Worm (Caenorhabditis elegans) whole organism, dauer: ENCODE data around the gene pfd-4.
"Not testable (repeated sequence)": the region's sequence is repeated elsewhere in the genome, so short reads cannot be mapped to it uniquely, and the experiment has no call there.

Experiments
- unc-62 ChIP-seq: sonication (generic microtip); optimal IDR thresholded peaks from 2 replicates; lab custom pipeline; 2017; ENCODE audit warnings: missing biosample characterization, missing genetic modification reagents, missing genetic modification characterization

pfd-4 gene

DNA sequence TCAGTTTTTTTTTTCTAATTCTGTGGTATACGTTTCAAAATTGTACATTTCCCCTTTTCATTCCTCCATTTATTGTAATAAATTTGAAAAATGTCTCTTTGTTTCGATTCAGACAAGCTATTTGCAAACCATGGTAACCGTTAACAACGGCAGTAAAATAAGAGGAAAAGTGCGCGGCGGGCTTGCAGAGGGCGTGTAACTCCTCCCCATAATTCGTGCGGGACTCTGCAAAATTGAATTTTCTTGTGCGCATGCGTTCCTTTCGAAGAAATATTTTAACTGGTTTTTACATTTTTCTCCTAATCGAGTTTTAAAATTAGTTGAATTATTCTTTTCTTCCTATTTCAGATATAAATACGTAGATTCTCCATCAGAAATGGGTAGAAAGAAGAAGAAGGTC is 4.4 kb upstream of the pfd-4 start, which contains the start of gene znf-207:
znf-207 (plus strand) TSS at position 349 of the 400 bp plus-strand sequence.
- no peak for TF ChIP-seq unc-62

DNA sequence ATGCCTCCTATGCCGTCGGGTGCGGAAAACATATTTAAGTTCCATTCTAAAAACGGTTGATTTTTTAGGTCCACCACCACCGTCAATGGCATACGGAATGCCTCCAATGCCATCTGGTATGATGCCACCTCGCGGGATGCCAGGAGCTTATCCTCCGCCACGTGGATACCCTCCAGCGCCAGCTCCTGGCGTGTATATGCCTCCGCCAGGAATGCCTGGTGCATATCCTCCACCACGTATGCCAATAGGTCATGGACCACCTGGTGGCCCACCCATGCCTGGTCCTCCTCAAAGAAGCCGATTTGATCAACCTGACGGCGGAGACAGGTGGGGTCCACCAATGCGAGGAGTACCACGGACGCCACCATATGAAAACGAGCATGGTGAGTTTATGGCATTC is 3.5 kb upstream of the pfd-4 start:
- TF ChIP-seq unc-62: no peak

DNA sequence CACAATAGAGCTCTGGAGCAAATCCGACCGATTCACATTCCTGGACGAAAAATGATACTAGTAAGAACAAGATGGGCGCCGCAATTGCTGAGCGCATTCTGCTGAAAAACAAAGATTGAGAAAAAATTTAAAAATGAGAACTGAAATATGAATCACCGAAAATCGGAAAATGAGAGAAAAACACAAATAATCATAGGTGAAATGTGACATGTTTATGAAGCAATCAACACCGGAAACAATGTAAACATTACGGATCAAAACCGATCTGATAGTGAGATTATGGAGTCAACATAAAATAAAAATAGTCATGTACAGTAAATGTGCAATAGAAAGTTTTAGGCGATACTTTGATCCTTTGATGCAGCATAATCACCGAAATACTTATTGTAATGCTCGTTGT is 1.1 kb upstream of the pfd-4 start, which contains the start of gene dnj-2:
dnj-2 (minus strand) TSS at position 101 of the 400 bp plus-strand sequence.
- no peak for TF ChIP-seq unc-62

DNA sequence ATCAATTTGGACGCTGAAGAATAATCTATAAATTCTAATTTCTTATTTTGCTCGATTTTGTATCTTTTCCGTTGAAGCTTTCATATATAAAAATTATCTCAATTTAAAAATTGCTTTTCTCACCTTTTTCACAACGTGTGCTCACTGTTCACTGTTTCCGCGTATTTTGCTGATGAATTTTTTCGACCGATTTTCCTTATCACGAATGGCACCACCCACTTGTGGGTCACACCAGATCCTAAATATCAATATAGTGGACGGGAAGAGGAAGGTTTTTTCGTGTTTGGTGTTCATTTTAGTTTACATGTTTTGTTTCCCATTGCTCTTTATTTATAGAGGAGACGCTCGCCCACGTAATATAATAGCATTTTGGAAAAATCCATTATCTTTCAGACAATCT is 681 bp downstream of the pfd-4 start:
- TF ChIP-seq unc-62: no peak

DNA sequence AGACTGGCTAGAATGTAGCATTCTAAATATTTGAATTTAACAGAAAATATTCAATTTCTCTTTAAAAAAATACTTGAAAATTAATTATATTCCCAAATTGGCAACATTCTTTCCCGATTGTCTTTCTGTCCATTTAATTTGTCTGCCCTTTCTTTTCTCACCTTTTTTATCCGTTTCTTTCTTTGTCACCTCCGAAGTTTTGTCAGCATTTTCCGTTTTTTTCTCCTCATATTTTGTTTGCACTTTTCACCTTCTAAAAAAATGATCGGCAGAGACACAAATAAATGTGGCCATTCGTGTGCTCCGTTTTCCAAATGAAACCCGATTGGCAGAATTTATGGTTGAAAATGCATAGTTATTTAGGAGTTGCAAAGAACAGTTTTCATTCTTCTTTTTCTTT is 1.1 kb downstream of the pfd-4 start:
- TF ChIP-seq unc-62: no peak

DNA sequence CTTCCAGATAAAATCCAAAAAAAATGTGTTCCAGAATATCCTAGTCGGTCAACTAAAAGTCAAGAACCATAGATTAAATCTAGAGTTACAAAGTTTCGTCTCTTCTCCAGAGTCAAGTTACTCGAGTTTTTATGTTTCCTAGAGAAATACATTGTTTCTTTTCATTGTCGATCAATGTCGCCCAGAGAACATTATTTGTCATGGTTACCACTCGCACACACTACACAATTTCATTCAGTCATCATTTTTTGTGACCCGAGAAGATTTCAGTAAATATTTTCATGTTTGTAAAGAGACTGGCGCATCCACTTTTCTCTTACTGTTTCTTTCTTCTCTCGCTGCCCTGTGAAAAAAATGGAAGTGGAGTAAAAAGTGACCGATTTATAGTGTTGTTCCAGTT is 1.6 kb downstream of the pfd-4 start:
- TF ChIP-seq unc-62: no peak

DNA sequence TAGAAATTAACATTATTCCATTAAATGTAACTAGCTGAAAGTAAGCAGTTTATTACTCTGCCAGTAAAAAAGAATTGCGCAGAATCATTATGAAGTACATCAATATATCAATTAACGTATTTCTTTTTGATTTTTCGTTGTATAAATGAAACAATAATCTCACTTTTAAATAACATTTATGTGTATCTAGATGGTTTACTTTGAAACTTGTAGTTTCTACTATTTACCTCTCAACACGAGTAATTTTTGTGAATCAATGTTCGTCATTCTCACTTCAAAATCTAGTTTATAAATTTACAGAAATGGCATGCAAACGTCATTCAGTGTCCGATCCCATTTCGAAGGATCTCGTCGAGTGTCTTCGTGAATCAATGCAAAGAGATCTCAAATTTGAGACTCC is 2.1 kb downstream of the pfd-4 start, which contains the start of gene gspd-1:
gspd-1 (plus strand) TSS at position 301 of the 400 bp plus-strand sequence.
- TF ChIP-seq unc-62: no peak

DNA sequence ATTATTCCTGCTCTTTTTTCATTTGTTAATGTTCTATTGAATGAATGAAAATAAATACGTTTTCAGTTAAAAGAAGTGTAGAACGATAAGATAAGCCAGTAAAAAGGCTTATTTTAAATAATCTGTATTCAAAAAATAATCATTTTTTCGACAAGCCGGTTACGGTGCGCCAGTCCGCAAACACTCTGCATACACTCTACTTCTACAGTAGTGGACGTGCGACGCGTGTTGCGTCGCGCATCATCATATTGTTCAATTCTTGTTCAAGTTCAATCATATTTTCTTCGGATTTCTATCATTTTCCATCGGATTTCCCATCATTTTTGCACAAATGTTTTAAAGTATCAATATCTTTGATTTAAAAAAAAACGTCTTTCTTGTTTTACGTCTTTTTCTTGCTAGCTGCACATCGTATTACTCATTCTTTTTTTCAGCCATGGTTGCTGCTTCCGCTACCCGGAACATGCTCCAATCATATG is 4.9 kb downstream of the pfd-4 start, which contains the start of gene B0035.18:
B0035.18 (plus strand) TSS at position 429 of the 479 bp plus-strand sequence.
- TF ChIP-seq unc-62: no peak

DNA sequence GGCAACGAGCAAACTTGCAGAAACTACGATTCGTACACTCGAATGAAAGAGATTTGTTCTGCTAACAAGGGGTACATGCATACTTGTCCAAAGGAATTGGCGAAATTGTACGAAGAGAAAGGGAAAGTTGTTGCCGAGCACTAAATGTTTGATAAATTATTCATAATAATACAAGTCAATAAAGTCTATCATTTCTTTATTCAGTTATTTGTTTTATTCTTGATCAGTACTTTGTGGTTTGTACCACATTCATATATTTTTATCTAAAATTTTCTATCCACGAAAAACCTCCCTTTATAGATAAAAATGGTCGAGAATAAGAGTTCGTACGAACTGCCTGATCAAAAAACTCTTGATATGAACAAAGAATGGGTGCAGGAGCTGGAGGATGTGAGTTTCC is 5.5 kb downstream of the pfd-4 start, which contains the start of gene edg-1:
edg-1 (plus strand) TSS at position 301 of the 400 bp plus-strand sequence.
- TF ChIP-seq unc-62: no peak

DNA sequence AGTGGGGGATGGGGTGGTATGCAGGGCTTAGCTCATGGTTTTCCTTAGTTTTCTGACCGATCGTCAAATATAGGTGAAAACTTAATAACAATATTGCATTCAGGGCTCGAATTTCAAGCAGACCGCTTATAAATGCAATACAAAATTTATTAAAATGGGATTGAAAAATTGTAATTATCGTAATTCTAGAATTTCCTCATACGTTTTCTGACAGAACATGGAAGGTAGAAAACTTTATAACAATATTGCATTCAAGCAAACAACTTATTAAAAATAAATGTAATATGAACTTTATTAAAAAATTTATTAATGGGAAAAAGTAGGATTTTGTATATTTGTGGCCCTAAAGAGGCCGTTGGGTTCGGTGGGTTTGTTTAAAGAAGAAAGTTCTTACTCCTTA is 8.7 kb downstream of the pfd-4 start:
- no peak for TF ChIP-seq unc-62

DNA sequence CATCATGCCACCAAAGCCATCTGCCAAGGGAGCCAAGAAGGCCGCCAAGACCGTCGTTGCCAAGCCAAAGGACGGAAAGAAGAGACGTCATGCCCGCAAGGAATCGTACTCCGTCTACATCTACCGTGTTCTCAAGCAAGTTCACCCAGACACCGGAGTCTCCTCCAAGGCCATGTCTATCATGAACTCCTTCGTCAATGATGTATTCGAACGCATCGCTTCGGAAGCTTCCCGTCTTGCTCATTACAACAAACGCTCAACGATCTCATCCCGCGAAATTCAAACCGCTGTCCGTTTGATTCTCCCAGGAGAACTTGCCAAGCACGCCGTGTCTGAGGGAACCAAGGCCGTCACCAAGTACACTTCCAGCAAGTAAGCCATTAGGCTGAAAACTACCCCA is 9.7 kb downstream of the pfd-4 start, which contains the start of gene his-48:
his-48 (plus strand) TSS at position 5 of the 400 bp plus-strand sequence.
- TF ChIP-seq unc-62: not testable (repeated sequence)

DNA sequence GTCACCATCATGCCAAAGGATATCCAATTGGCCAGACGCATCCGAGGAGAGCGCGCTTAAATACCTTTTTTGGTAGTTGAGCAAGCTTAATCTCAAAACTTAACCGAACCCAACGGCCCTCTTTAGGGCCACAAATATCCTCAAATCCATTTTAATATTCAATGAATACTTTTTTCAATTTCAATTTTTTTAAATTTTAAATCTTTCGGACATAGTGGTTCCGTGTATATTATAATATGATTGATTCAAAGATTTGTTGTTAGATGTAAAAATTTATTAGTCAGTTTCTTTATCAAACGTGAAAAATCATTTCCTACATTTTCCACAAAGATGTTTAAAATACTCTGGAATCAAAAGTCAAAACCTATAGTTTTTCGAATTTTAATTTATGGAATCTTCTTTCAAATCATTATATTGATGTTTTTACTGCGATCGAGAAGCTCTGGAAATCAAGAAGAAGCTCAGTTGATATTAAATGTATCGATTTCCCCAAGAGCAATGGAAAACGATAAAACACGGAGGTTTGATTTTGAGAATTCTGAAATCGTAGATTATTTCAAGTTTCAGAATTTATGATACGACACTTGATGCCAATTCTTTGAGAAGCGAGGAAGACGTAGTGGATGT is 12.0 kb downstream of the pfd-4 start, which contains the start of gene B0035.21:
B0035.21 (plus strand) TSS at position 322 of the 627 bp plus-strand sequence.
- TF ChIP-seq unc-62: no peak

DNA sequence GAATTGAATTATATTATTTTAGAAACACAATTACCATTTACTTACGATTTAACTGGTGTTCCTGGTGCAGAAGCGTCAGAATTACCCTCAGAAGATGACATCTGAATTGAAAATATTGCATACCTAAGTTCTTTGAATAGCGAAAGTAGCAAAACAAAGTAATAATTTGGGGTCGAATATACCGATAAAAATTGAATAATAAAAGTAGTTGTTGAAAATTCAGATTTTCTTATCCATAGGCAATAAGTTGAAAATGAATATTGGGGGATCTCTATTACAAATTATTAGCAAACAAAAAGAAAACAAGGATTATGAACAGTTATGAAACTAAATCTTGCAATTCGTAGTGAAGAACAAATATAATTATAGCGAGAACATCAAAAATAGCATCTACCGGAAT is 14.3 kb downstream of the pfd-4 start, which contains the start of gene leo-1:
leo-1 (minus strand) TSS at position 101 of the 400 bp plus-strand sequence.
- no peak for TF ChIP-seq unc-62

DNA sequence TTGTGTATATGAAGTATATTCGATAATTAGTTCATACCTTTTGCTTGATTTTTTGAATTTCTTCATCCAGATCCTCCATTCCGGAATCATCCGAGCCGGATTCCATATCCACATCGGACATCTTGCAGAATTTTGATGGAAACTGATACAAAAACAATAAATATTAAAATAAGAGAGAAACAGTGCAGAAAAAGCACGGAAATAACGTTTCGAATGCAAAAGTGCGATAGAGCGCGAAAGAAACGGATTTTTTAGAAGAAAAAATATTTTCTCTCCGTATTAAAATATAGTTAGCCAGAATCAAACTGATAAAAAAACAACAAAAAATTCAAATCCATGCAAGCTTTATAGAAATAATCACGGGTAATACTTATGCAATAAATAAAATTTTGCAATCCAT is 17.7 kb downstream of the pfd-4 start, which contains the start of gene sart-3:
sart-3 (minus strand) TSS at position 219 of the 400 bp plus-strand sequence.
- TF ChIP-seq unc-62: no peak

DNA sequence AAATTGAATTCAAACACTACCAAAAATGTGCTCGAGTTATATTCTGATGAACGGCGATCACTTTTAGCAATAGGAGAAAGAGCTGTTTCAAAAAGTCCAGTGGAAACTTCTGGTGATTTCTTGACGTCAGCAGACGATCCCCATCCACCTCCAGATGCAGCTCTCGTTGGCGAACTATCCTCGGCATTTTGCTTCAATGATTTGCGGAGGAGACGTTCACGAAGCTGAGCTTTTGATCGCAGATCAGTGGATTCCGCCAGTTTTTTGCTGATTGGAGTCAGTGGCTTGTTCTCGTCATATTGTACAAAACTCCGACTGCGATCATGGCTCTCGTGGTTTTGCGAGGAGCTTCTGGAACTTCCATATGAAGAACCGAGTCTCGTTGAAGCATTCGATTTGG is 21.2 kb downstream of the pfd-4 start:
- no peak for TF ChIP-seq unc-62

DNA sequence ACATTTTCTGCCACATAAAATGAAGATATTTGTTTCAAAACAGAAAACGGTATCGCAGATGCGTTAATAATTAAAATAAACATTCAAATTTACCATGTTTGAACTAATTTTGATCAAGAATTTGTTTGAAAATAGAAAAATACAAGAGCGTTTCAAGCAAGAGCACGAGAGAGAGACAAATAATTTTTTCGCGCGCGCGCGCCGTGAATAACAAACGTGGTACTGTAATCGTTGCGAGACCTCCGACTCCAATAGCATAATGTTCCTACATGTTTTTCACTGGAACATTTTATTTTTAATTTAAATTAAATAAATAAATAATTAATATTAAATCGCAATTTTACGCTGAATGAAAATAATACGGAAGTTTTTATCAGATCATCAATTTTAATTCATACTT is 22.0 kb downstream of the pfd-4 start, which contains the start of gene F54E12.2:
F54E12.2 (minus strand) TSS at position 164 of the 400 bp plus-strand sequence.
- no peak for TF ChIP-seq unc-62

DNA sequence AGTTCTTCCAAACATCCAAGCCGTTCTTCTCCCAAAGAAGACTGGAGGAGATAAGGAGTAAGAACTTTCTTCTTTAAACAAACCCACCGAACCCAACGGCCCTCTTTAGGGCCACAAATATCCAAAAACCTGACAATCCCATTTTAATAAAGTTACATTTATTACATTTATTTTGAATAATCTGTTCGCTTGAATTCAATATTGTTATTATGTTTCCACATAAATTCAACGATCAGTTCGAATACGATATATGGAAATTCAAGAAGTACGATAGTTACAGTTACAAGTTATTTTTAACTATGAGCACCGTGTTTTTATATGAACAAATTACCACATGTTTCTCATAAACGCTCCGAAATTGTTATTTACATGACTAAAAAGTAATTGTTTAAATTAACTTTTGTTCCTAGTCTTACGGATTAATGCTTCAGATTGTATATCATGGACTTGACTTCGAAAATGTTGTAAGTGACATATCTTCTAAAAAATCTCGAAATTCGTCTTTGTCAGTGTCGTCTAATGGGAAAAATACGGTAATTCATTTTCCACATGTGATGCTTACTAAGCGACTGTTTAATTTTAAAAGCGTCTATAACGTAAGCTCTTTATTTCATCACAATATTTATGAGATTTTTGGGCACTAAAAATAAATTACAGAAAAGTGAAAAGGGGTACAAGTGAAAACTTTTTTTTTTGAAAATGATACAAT is 25.9 kb downstream of the pfd-4 start:
- TF ChIP-seq unc-62: no peak
